Worm (Caenorhabditis elegans) whole organism, young adult: ENCODE results near the gene Y27F2A.6.
A peak's percentile ranks its signal among the peaks of the same experiment; 100 is the strongest.
"Not testable (repeated sequence)": the region's sequence is repeated elsewhere in the genome, so short reads cannot be mapped to it uniquely, and the experiment has no call there.

Source experiments
- F22D6.2 ChIP-seq: sonication (generic microtip); optimal IDR thresholded peaks from 2 replicates; lab custom pipeline; 2016; ENCODE audit warnings: mild to moderate bottlenecking, missing genetic modification characterization, missing compliant biosample characterization
- F57C9.4 ChIP-seq: sonication (generic microtip); optimal IDR thresholded peaks from 2 replicates; lab custom pipeline; 2017; ENCODE audit warnings: mild to moderate bottlenecking, missing genetic modification characterization, missing compliant biosample characterization
- T07F8.4 ChIP-seq: sonication (generic microtip); optimal IDR thresholded peaks from 2 replicates; lab custom pipeline; 2016; ENCODE audit warnings: mild to moderate bottlenecking, missing genetic modification characterization, moderate library complexity, missing compliant biosample characterization
- Y53G8AR.9 ChIP-seq: fragments of 200-800 bp; sonication (Bioruptor generic); conservative IDR thresholded peaks from 2 replicates; pipeline ENCODE4 v1.3.6; 2022; ENCODE audit warnings: missing genetic modification reagents, missing genetic modification characterization, missing compliant biosample characterization
- ama-1 ChIP-seq, 3 experiments: fragments of 150-350 bp in 1 of 3; sonication (generic microtip) in 2 of 3; optimal IDR thresholded peaks; 2 replicates each; lab custom pipeline; 2014 to 2018; ENCODE audit warnings: missing biosample characterization in 2 of 3, missing genetic modification characterization in 2 of 3, missing genetic modification reagents in 2 of 3
- ccch-3 ChIP-seq: fragments of 200-800 bp; sonication (Bioruptor generic); optimal IDR thresholded peaks from 2 replicates; lab custom pipeline; 2018; ENCODE audit warnings: mild to moderate bottlenecking, missing genetic modification characterization, missing compliant biosample characterization
- cebp-2 ChIP-seq: fragments of 200-800 bp; sonication (Bioruptor generic); IDR thresholded peaks from 2 replicates; pipeline ENCODE4 v1.3.6; 2022; ENCODE audit warnings: missing genetic modification characterization, missing compliant biosample characterization
- ceh-100 ChIP-seq: fragments of 200-800 bp; sonication (Bioruptor generic); IDR thresholded peaks from 2 replicates; pipeline ENCODE4 v1.3.6; 2022; ENCODE audit warnings: missing genetic modification reagents, missing genetic modification characterization, missing compliant biosample characterization
- ceh-40 ChIP-seq: fragments of 200-800 bp; sonication (Bioruptor generic); IDR thresholded peaks from 2 replicates; pipeline ENCODE4 v1.3.6; 2022; ENCODE audit warnings: missing genetic modification characterization, missing compliant biosample characterization
- dox-1 ChIP-seq: fragments of 200-800 bp; sonication (Bioruptor generic); IDR thresholded peaks from 2 replicates; pipeline ENCODE4 v1.3.6; 2022; ENCODE audit warnings: missing genetic modification reagents, missing genetic modification characterization, missing compliant biosample characterization
- dpl-1 ChIP-seq: fragments of 150-350 bp; optimal IDR thresholded peaks from 2 replicates; lab custom pipeline; 2014; ENCODE audit warnings: missing biosample characterization, missing genetic modification reagents, missing genetic modification characterization
- egl-18 ChIP-seq: fragments of 200-800 bp; sonication (Bioruptor generic); IDR thresholded peaks from 2 replicates; pipeline ENCODE4 v1.3.6; 2022; ENCODE audit warnings: missing genetic modification reagents, missing genetic modification characterization, missing compliant biosample characterization
- him-1 ChIP-seq: sonication (generic microtip); optimal IDR thresholded peaks from 2 replicates; lab custom pipeline; 2016; ENCODE audit warnings: missing genotype, missing genetic modification reagents, missing genetic modification characterization, missing compliant biosample characterization
- lag-1 ChIP-seq: fragments of 200-800 bp; sonication (Bioruptor generic); IDR thresholded peaks from 2 replicates; pipeline ENCODE4 v1.3.6; 2022; ENCODE audit warnings: missing genetic modification reagents, missing genetic modification characterization, missing compliant biosample characterization
- let-607 ChIP-seq, 2 experiments: fragments of 200-800 bp in 1 of 2; sonication (Bioruptor generic) in 1 of 2; sonication (generic microtip) in 1 of 2; optimal IDR thresholded peaks; 2 replicates each; lab custom pipeline; 2016 to 2018; ENCODE audit warnings: mild to moderate bottlenecking in 2 of 2, missing compliant biosample characterization in 2 of 2, missing genetic modification characterization in 2 of 2, moderate library complexity in 2 of 2, missing genotype in 1 of 2
- lin-35 ChIP-seq, 3 experiments: fragments of 150-350 bp in 2 of 3; sonication (generic microtip) in 1 of 3; optimal IDR thresholded peaks; 2 replicates each; lab custom pipeline; 2014 to 2018; ENCODE audit warnings: missing biosample characterization in 3 of 3, missing genetic modification characterization in 3 of 3, missing genetic modification reagents in 3 of 3
- lin-40 ChIP-seq: sonication (generic microtip); optimal IDR thresholded peaks from 2 replicates; lab custom pipeline; 2016; ENCODE audit warnings: missing genetic modification characterization, mild to moderate bottlenecking, missing compliant biosample characterization, missing genotype, missing genetic modification reagents
- madf-6 ChIP-seq: fragments of 200-800 bp; sonication (Bioruptor generic); IDR thresholded peaks from 2 replicates; pipeline ENCODE4 v1.3.6; 2022; ENCODE audit warnings: missing genetic modification reagents, missing genetic modification characterization, missing compliant biosample characterization
- mel-28 ChIP-seq: sonication (generic microtip); optimal IDR thresholded peaks from 2 replicates; lab custom pipeline; 2016; ENCODE audit warnings: borderline replicate concordance, mild to moderate bottlenecking, missing genetic modification characterization, missing compliant biosample characterization
- nfya-1 ChIP-seq: sonication (generic microtip); optimal IDR thresholded peaks from 2 replicates; lab custom pipeline; 2017; ENCODE audit warnings: antibody characterized with exemption, missing compliant biosample characterization, missing genetic modification characterization, borderline replicate concordance; ENCODE audit not compliant: insufficient read depth
- pha-4 ChIP-seq: fragments of 150-350 bp; sonication (generic microtip); optimal IDR thresholded peaks from 2 replicates; lab custom pipeline; 2014; ENCODE audit warnings: missing biosample characterization, missing genetic modification reagents, missing genetic modification characterization
- rcor-1 ChIP-seq: fragments of 200-800 bp; sonication (Bioruptor generic); IDR thresholded peaks from 2 replicates; pipeline ENCODE4 v1.3.6; 2022; ENCODE audit warnings: missing genetic modification reagents, missing genetic modification characterization, missing compliant biosample characterization
- sea-2 ChIP-seq: fragments of 200-800 bp; sonication (Bioruptor generic); IDR thresholded peaks from 2 replicates; pipeline ENCODE4 v1.3.6; 2022; ENCODE audit warnings: missing genetic modification characterization, missing compliant biosample characterization
- snpc-1.1 ChIP-seq: sonication (generic microtip); optimal IDR thresholded peaks from 2 replicates; lab custom pipeline; 2017; ENCODE audit warnings: missing genetic modification characterization, mild to moderate bottlenecking, missing compliant biosample characterization, antibody characterized with exemption, moderate library complexity, missing genotype, missing genetic modification reagents; ENCODE audit not compliant: insufficient read depth
- snpc-3.4 ChIP-seq: sonication (generic microtip); optimal IDR thresholded peaks from 2 replicates; lab custom pipeline; 2017; ENCODE audit warnings: missing genetic modification characterization, mild to moderate bottlenecking, missing compliant biosample characterization, antibody characterized with exemption, moderate library complexity, missing genotype, missing genetic modification reagents
- snpc-4 ChIP-seq, 5 experiments: fragments of 150-350 bp in 1 of 5; sonication (generic microtip) in 4 of 5; optimal IDR thresholded peaks; 2 replicates each; lab custom pipeline; 2014 to 2018; ENCODE audit warnings: missing genetic modification characterization in 5 of 5, missing biosample characterization in 3 of 5, antibody characterized with exemption in 2 of 5, mild to moderate bottlenecking in 2 of 5, missing compliant biosample characterization in 2 of 5, missing genotype in 2 of 5, moderate library complexity in 2 of 5, missing genetic modification reagents in 1 of 5
- tlf-1 ChIP-seq: fragments of 200-800 bp; sonication (Bioruptor generic); optimal IDR thresholded peaks from 2 replicates; lab custom pipeline; 2018; ENCODE audit warnings: mild to moderate bottlenecking, missing genetic modification characterization, missing compliant biosample characterization
- zfh-2 ChIP-seq: fragments of 200-800 bp; sonication (Bioruptor generic); conservative IDR thresholded peaks from 2 replicates; pipeline ENCODE4 v1.3.6; 2022; ENCODE audit warnings: missing genetic modification reagents, missing genetic modification characterization, missing compliant biosample characterization

Y27F2A.6 gene

DNA sequence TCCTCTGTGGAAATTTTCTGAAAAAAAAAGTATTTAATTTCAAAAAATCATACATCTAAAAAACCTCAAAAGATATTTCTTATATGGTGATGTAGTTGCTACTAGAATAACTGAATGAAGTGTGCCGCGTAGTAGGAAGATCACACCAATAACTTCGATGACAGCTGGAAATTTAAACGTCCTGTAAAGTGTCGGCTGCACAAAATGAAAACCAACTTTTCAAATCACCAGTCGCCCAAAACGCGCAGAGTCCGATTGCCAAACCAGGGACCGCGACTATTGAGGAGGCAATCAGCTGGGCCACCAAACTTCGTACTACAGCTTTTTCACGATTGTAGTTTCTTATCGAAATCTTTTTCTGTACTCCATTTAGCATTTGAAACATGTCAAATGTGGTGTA is 18.0 kb upstream of the Y27F2A.6 start, which contains the start of gene sri-48:
Gene sri-48, minus strand, starts transcription at position 101 of the 400 bp plus-strand sequence.
- not testable (repeated sequence) for TF ChIP-seq lag-1 (GFP tag; lab: Robert Waterston, UW); egl-18 (GFP tag; lab: Robert Waterston, UW); madf-6

DNA sequence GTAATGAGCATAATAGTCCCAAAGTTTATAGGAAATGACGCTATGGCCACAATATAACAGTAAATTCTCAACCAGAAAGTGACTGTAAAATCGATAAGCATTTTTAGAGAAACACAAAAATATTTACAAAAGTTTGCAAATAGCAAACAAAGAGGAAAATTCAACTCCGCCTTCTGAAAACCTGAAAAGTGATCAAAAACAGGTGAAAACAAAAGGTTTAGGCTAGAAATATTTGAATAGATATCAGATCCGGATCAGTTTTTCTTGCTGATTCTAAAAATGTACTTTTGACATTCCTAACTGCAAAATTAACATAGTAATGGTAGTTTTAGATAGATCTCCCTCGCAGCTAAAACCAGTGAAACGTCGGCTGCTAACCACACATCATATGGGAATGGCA is 15.8 kb upstream of the Y27F2A.6 start, which contains the start of gene sri-51:
Gene sri-51, minus strand, starts transcription at position 101 of the 400 bp plus-strand sequence.
- TF ChIP-seq nfya-1 (tag; lab: Kevin White, UChicago) (no peak), ama-1 (optimal IDR thresholded peaks at IDR 0.05; lab: Kevin White, UChicago) (no peak), ama-1 (GFP tag; optimal IDR thresholded peaks at IDR 0.05; lab: Kevin White, UChicago) (no peak), ceh-100 (GFP tag; lab: Robert Waterston, UW) (no peak), dox-1 (GFP tag; lab: Robert Waterston, UW) (no peak), T07F8.4 (tag; lab: Kevin White, UChicago) (no peak), madf-6 (no peak), tlf-1 (GFP tag; lab: Kevin White, UChicago) (no peak)

DNA sequence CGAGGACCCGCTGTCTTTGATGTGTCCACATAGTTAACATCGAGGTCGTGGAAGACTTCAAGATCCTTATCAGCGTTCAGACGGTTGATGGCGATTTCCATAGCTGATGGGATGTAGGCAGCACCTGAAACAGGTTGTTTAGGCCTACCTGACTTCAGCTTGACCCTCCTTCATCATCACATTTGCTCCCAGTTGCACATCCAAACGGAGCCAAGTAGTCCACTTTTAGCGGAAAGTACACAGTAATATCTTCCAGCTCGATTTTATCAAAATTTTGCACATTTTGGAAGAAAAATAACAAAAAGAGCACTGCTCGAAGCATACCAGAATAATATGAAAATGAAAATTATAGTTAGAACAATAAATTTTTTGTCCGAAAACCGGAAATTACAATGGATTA is 13.8 kb upstream of the Y27F2A.6 start, which contains the start of gene gcy-15:
Gene gcy-15, minus strand, starts transcription at position 101 of the 400 bp plus-strand sequence.
- no peak for TF ChIP-seq let-607 (tag; optimal IDR thresholded peaks at IDR 0.05; lab: Kevin White, UChicago)

DNA sequence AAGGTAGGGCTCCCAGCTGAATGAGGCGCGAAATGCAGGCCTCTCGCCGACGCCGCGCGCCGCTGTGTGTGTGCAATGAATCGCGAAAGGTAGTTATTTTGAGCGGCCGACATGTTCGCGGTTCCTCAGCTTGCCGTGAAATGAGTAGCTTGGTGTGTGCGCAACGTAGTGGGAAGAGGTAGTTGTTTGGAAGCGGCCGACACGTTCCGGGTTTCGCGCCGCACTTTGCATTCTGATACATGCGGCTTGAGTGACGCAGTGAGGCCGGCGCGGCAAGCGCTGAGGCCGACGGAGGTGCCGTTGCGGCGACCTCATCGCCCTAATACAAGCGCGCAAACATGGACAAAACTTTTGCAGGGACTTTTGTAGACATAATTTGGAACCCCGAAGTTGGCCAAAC is 12.5 kb upstream of the Y27F2A.6 start:
- TF ChIP-seq ama-1 (optimal IDR thresholded peaks at IDR 0.05; lab: Kevin White, UChicago), result no peak
- TF ChIP-seq ama-1 (GFP tag; optimal IDR thresholded peaks at IDR 0.05; lab: Kevin White, UChicago), result no peak
- TF ChIP-seq sea-2 (GFP tag; lab: Robert Waterston, UW), result no peak
- no peak for TF ChIP-seq dpl-1 (GFP tag; lab: Kevin White, UChicago)
- no peak for TF ChIP-seq snpc-4 (GFP tag; optimal IDR thresholded peaks at IDR 0.05; lab: Kevin White, UChicago)
- TF ChIP-seq snpc-4 (tag; optimal IDR thresholded peaks at IDR 0.05; lab: Kevin White, UChicago), result peak in 1 of 4 experiments; percentile 68
- no peak for TF ChIP-seq him-1
- no peak for TF ChIP-seq mel-28
- TF ChIP-seq Y53G8AR.9 (GFP tag; lab: Robert Waterston, UW), result no peak
- TF ChIP-seq zfh-2 (GFP tag; lab: Robert Waterston, UW), result peak; percentile 69; the same call in 1 of the 2 replicates
- TF ChIP-seq ccch-3, result no peak

DNA sequence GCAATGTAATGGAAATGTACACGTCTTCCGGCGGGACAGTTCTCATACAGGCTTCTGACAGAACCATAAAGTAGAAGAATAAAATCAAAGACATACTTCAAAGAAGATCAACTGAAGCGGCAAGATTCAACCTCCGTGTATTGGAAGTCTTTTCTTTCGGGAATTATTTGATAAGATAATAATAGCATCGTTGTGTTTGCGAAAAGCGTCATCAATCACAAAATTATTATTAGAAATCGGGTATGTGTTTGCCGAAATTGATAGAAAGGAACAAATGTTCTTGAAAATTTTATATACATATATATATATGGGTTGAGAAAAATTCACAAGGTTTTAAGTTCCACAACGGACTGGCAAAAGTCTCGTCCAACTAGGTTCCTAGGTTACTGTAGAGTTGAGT is 8.3 kb upstream of the Y27F2A.6 start, which contains the start of gene Y27F2A.9:
Gene Y27F2A.9, minus strand, starts transcription at position 101 of the 400 bp plus-strand sequence.
- not testable (repeated sequence) for TF ChIP-seq lin-40 (tag; lab: Kevin White, UChicago); pha-4 (tag; lab: Kevin White, UChicago); lin-35 (GFP tag; optimal IDR thresholded peaks at IDR 0.05; lab: Kevin White, UChicago)

DNA sequence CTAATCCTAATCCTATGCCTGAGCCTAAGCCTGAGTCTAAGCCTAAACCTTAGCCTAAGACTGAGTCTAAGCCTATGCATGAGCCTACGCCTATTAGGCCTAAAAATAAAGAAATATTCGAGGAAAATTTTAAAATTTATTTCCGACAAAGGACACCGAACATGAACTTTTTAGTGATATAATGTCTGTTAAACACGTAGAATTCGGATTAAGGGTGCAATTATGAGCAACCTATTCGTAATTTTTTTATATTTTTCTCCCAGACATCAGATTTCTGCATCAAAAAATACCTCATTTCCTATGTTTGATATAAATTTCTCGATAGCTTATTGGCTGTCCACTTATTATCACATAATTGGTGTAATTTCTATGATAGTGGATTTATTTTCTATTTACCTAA is 5.8 kb upstream of the Y27F2A.6 start, which contains the start of gene Y27F2A.11:
Gene Y27F2A.11, plus strand, starts transcription at position 301 of the 400 bp plus-strand sequence.
- TF ChIP-seq F57C9.4, F22D6.2, snpc-1.1 (tag; lab: Kevin White, UChicago): not testable (repeated sequence)

DNA sequence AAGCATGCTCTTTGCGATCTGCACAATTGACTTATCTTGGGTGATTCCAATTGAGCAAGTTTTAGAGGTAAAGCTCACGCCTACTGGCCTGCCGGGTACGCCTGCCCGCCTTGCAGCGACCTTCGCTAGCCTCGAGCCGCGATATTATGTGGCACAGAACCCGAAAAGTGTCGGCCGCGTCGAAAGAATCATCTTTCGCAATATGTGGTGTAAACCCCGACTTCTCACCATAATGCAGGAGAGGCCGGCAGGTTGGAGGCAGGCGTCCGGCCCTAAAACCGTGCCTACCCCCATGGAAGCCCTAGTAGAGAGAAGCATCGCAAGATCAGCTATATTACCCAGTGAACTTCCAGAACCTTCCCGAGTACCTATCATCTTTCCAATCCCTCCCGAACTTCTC is 2.6 kb upstream of the Y27F2A.6 start:
- TF ChIP-seq ceh-40 (GFP tag; lab: Robert Waterston, UW) (no peak), rcor-1 (GFP tag; lab: Robert Waterston, UW) (no peak), zfh-2 (GFP tag; lab: Robert Waterston, UW) (peak; percentile 67), snpc-3.4 (tag; lab: Kevin White, UChicago) (no peak), cebp-2 (GFP tag; lab: Robert Waterston, UW) (no peak)
